Fruit fly (Drosophila melanogaster): ENCODE results near the gene Tnpo.

DNA sequence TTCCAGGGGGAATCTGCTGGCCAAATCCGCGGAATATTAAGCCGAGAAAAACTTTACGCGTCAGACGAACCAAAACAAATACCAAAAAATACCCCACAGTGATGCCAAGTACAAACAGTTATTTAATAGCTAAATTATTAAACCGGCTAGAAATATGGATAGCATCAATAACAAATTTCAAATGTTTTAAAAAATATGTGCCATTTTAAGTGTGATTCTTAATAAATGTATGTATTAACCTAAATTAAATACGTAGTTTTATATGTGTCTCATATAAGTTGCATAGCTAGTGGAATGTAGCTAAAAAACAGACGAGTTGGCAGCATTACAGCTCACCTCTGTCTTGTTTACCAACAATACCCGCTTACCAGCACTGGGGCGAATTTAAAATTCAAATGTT, 11.5 kb upstream of the Tnpo start, which contains the start of gene CG10274:
- TF ChIP-seq CG12605 (GFP tag; IDR thresholded peaks at IDR 0.05) (no peak), CG15710 (tag; optimal IDR thresholded peaks at IDR 0.05) (peak; percentile 72), gl (tag; optimal IDR thresholded peaks at IDR 0.05) (no peak), rn (GFP tag; IDR thresholded peaks at IDR 0.05) (no peak), CG17806 (tag; optimal IDR thresholded peaks at IDR 0.05) (peak; percentile 40), D1 (tag; optimal IDR thresholded peaks at IDR 0.05) (no peak), CG8159 (tag; optimal IDR thresholded peaks at IDR 0.05) (no peak)

All from whole organism, pupa.